Worm (Caenorhabditis elegans) whole organism, early embryonic: ENCODE data around the gene F43G6.10.

ENCODE experiments used
- B0310.2 ChIP-seq: sonication (generic microtip); optimal IDR thresholded peaks from 2 replicates; lab custom pipeline; 2016; ENCODE audit warnings: mild to moderate bottlenecking, missing genetic modification characterization, missing compliant biosample characterization
- aly-1 ChIP-seq: sonication (generic microtip); optimal IDR thresholded peaks from 2 replicates; lab custom pipeline; 2016; ENCODE audit warnings: missing genetic modification characterization, missing compliant biosample characterization
- ama-1 ChIP-seq: fragments of 150-350 bp; optimal IDR thresholded peaks from 2 replicates; lab custom pipeline; 2014
- ceh-13 ChIP-seq: fragments of 200-800 bp; sonication (Bioruptor generic); optimal IDR thresholded peaks from 2 replicates; lab custom pipeline; 2018; ENCODE audit warnings: mild to moderate bottlenecking, missing genetic modification characterization, missing compliant biosample characterization
- ceh-36 ChIP-seq: sonication (generic microtip); optimal IDR thresholded peaks from 2 replicates; lab custom pipeline; 2016; ENCODE audit warnings: missing genetic modification characterization, inconsistent platforms, missing compliant biosample characterization
- ets-7 ChIP-seq: sonication (generic microtip); optimal IDR thresholded peaks from 2 replicates; lab custom pipeline; 2016; ENCODE audit warnings: missing genotype, missing genetic modification characterization, missing compliant biosample characterization
- flt-1 ChIP-seq: fragments of 200-800 bp; sonication (Bioruptor generic); IDR thresholded peaks from 2 replicates; pipeline ENCODE4 v1.3.6; 2022; ENCODE audit warnings: missing genetic modification characterization, missing compliant biosample characterization
- hmbx-1 ChIP-seq: sonication (generic microtip); optimal IDR thresholded peaks from 2 replicates; lab custom pipeline; 2016; ENCODE audit warnings: mild to moderate bottlenecking, missing genetic modification characterization, missing compliant biosample characterization
- hnd-1 ChIP-seq: sonication (generic microtip); optimal IDR thresholded peaks from 2 replicates; lab custom pipeline; 2016; ENCODE audit warnings: missing genetic modification characterization, missing compliant biosample characterization
- pes-1 ChIP-seq: fragments of 200-800 bp; sonication (Bioruptor generic); IDR thresholded peaks from 2 replicates; pipeline ENCODE4 v1.3.6; 2022; ENCODE audit warnings: missing genetic modification reagents, missing genetic modification characterization, missing compliant biosample characterization
- tbx-37 ChIP-seq: fragments of 200-800 bp; sonication (Bioruptor generic); conservative IDR thresholded peaks from 2 replicates; pipeline ENCODE4 v1.3.6; 2022; ENCODE audit warnings: missing genetic modification reagents, missing genetic modification characterization, missing compliant biosample characterization
- tra-4 ChIP-seq: sonication (generic microtip); optimal IDR thresholded peaks from 2 replicates; lab custom pipeline; 2017; ENCODE audit warnings: missing genetic modification characterization, missing compliant biosample characterization

DNA sequence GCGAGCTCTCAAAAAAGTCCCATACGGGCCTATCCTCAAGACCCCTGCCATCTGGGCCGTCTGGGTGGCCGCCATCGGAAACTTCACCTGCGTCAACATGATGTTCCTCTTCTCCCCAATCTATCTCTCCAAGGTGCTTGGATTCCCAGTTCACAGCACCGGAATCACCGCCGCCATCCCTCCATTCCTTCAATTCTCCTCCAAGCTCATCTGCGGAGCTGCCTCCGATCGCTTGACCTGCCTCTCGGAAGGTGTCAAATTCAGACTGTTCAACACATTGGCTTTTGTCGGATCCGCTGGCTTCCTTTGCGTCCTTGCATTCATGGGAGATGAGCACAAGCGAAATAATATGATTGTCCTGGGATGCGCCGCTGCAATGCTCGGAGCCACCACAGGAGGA is 35.8 kb downstream of the F43G6.10 start:
- TF ChIP-seq ceh-13 (GFP tag; lab: Kevin White, UChicago) (no peak), pes-1 (GFP tag; lab: Robert Waterston, UW) (no peak), B0310.2 (no peak), aly-1 (tag; lab: Kevin White, UChicago) (no peak), hmbx-1 (tag; lab: Kevin White, UChicago) (no peak), flt-1 (no peak), ama-1 (lab: Kevin White, UChicago) (no peak), ets-7 (tag; lab: Kevin White, UChicago) (no peak), hnd-1 (no peak), ceh-36 (no peak), tra-4 (no peak), tbx-37 (GFP tag; lab: Robert Waterston, UW) (no peak)
